Fruit fly (Drosophila melanogaster): ENCODE results near the gene CG13358.

DNA sequence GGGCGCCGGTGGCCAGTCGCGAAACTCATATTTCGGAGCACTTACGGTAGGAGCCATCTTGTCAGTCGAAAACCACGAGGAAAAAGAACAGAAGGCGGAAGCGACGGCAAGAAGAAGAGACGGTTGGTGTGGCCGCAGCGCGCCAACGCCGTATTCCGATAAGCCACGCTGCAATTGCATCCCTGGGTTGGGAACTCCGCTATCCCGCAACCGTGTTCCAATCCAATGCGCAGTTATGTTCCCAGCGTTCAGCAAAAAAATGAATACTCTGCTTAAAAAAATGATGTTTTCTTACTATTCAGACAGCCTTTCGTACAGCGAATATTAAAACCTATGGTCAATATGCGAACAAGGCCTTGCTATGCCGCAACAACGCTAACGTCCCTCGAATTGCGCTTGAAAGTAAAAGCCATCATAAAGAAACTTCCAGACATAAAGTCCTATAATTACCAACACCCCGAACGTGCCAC is 39.6 kb downstream of the CG13358 start, which contains the start of gene RpL22:
- TF ChIP-seq h (GFP tag; optimal IDR thresholded peaks at IDR 0.05) = peak; percentile 86
- TF ChIP-seq pan (optimal IDR thresholded peaks at IDR 0.05) = no peak
- no peak for TF ChIP-seq psq (GFP tag; optimal IDR thresholded peaks at IDR 0.05)
- TF ChIP-seq usp (GFP tag; optimal IDR thresholded peaks at IDR 0.05) = no peak

Measured in whole organism, wandering third instar larva.